Fruit fly (Drosophila melanogaster) whole organism, embryonic: ENCODE data around the gene PGRP-LF.

Source experiments
- Adf1 ChIP-seq: fragments of 200-800 bp; sonication (Bioruptor generic); IDR thresholded peaks from 2 replicates; pipeline ENCODE4 v1.3.6; 2022; ENCODE audit warnings: missing biosample characterization, missing genetic modification characterization
- CG10274 ChIP-seq: fragments of 200-800 bp; sonication (Bioruptor generic); optimal IDR thresholded peaks from 3 replicates; lab custom pipeline; 2017; ENCODE audit warnings: missing biosample characterization, mild to moderate bottlenecking, missing genetic modification characterization
- CG10366 ChIP-seq: fragments of 200-800 bp; sonication (Bioruptor generic); IDR thresholded peaks from 2 replicates; pipeline ENCODE4 v1.3.6; 2022; ENCODE audit warnings: missing biosample characterization, missing genetic modification characterization
- CG11247 ChIP-seq: fragments of 200-800 bp; sonication (Bioruptor generic); IDR thresholded peaks from 2 replicates; pipeline ENCODE4 v1.3.6; 2022; ENCODE audit warnings: missing biosample characterization, missing genetic modification characterization
- CG13296 ChIP-seq: fragments of 200-800 bp; sonication (Bioruptor generic); optimal IDR thresholded peaks from 3 replicates; lab custom pipeline; 2018; ENCODE audit warnings: missing biosample characterization, mild to moderate bottlenecking, missing genetic modification characterization
- CG13894 ChIP-seq: fragments of 200-800 bp; sonication (Bioruptor generic); optimal IDR thresholded peaks from 3 replicates; lab custom pipeline; 2018; ENCODE audit warnings: missing biosample characterization, mild to moderate bottlenecking, missing genetic modification characterization, moderate library complexity
- CG1602 ChIP-seq: fragments of 200-800 bp; sonication (Bioruptor generic); optimal IDR thresholded peaks from 3 replicates; lab custom pipeline; 2016; ENCODE audit warnings: missing biosample characterization, missing genetic modification characterization
- CG16813 ChIP-seq: fragments of 200-800 bp; sonication (Bioruptor generic); IDR thresholded peaks from 3 replicates; pipeline ENCODE4 v1.3.6; 2022; ENCODE audit warnings: missing biosample characterization, missing genetic modification characterization; ENCODE audit not compliant: partially characterized antibody
- CG16863 ChIP-seq: fragments of 200-800 bp; sonication (Bioruptor generic); optimal IDR thresholded peaks from 3 replicates; lab custom pipeline; 2016; ENCODE audit warnings: missing biosample characterization, missing genetic modification characterization
- CG17328 ChIP-seq: fragments of 200-800 bp; sonication (Bioruptor generic); IDR thresholded peaks from 2 replicates; pipeline ENCODE4 v1.3.6; 2022; ENCODE audit warnings: missing biosample characterization, missing genetic modification characterization
- CG17568 ChIP-seq: fragments of 200-800 bp; sonication (Bioruptor generic); optimal IDR thresholded peaks from 2 replicates; lab custom pipeline; 2018; ENCODE audit warnings: missing biosample characterization, mild to moderate bottlenecking, missing genetic modification characterization, moderate library complexity
- CG17912 ChIP-seq: fragments of 200-800 bp; sonication (Bioruptor generic); optimal IDR thresholded peaks from 2 replicates; lab custom pipeline; 2018; ENCODE audit warnings: missing biosample characterization, mild to moderate bottlenecking, missing genetic modification characterization
- CG2202 ChIP-seq: fragments of 200-800 bp; sonication (Bioruptor generic); optimal IDR thresholded peaks from 2 replicates; lab custom pipeline; 2018; ENCODE audit warnings: missing biosample characterization, mild to moderate bottlenecking, missing genetic modification characterization
- CG31365 ChIP-seq: fragments of 200-800 bp; sonication (Bioruptor generic); optimal IDR thresholded peaks from 2 replicates; lab custom pipeline; 2018; ENCODE audit warnings: missing biosample characterization, mild to moderate bottlenecking, missing genetic modification characterization
- CG31388 ChIP-seq: fragments of 200-800 bp; sonication (Bioruptor generic); optimal IDR thresholded peaks from 2 replicates; lab custom pipeline; 2016; ENCODE audit warnings: missing biosample characterization, missing genetic modification characterization
- CG33557 ChIP-seq: fragments of 200-800 bp; sonication (Bioruptor generic); optimal IDR thresholded peaks from 2 replicates; lab custom pipeline; 2019; ENCODE audit warnings: missing biosample characterization, mild to moderate bottlenecking, missing genetic modification characterization, moderate library complexity
- CG34422 ChIP-seq: fragments of 200-800 bp; sonication (Bioruptor generic); IDR thresholded peaks from 3 replicates; pipeline ENCODE4 v1.3.6; 2022; ENCODE audit warnings: missing biosample characterization, missing genetic modification characterization
- CG42726 ChIP-seq: fragments of 200-800 bp; sonication (Bioruptor generic); IDR thresholded peaks from 2 replicates; pipeline ENCODE4 v1.3.6; 2022; ENCODE audit warnings: missing biosample characterization, missing genetic modification characterization; ENCODE audit not compliant: partially characterized antibody
- CG6654 ChIP-seq: fragments of 200-800 bp; sonication (Bioruptor generic); optimal IDR thresholded peaks from 2 replicates; lab custom pipeline; 2017; ENCODE audit warnings: missing biosample characterization, mild to moderate bottlenecking, missing genetic modification characterization
- CG7987 ChIP-seq: fragments of 200-800 bp; sonication (Bioruptor generic); optimal IDR thresholded peaks from 2 replicates; lab custom pipeline; 2018; ENCODE audit warnings: missing biosample characterization, mild to moderate bottlenecking, missing genetic modification characterization, moderate library complexity
- CG8765 ChIP-seq: fragments of 200-800 bp; sonication (Bioruptor generic); IDR thresholded peaks from 2 replicates; pipeline ENCODE4 v1.3.6; 2022; ENCODE audit warnings: missing biosample characterization, missing genetic modification characterization
- Chrac-16 ChIP-seq: fragments of 200-800 bp; sonication (Bioruptor generic); optimal IDR thresholded peaks from 3 replicates; lab custom pipeline; 2016; ENCODE audit warnings: missing biosample characterization, missing genetic modification characterization
- D ChIP-seq, 2 experiments: fragments of 200-800 bp in 1 of 2; fragments of >200 bp in 1 of 2; sonication (Bioruptor generic) in 1 of 2; optimal IDR thresholded peaks; 2 replicates in 1 of 2; 3 replicates in 1 of 2; lab custom pipeline; 2017; ENCODE audit warnings: mild to moderate bottlenecking in 1 of 2, missing biosample characterization in 1 of 2, missing genetic modification characterization in 1 of 2, missing genetic modification reagents in 1 of 2
- Deaf1 ChIP-seq: fragments of 200-800 bp; optimal IDR thresholded peaks from 3 replicates; lab custom pipeline; 2019; ENCODE audit warnings: missing biosample characterization, mild to moderate bottlenecking, missing genetic modification characterization, moderate library complexity
- Fer3 ChIP-seq: fragments of 200-800 bp; sonication (Bioruptor generic); optimal IDR thresholded peaks from 2 replicates; lab custom pipeline; 2018; ENCODE audit warnings: missing biosample characterization, mild to moderate bottlenecking, missing genetic modification characterization, moderate library complexity
- GATAe ChIP-seq: fragments of 200-800 bp; sonication (Bioruptor generic); conservative IDR thresholded peaks from 2 replicates; pipeline ENCODE4 v1.3.6; 2022; ENCODE audit warnings: missing biosample characterization, missing genetic modification characterization
- Gsc ChIP-seq: fragments of 200-800 bp; sonication (Bioruptor generic); IDR thresholded peaks from 2 replicates; pipeline ENCODE4 v1.3.6; 2022; ENCODE audit warnings: missing biosample characterization, missing genetic modification characterization
- Hmx ChIP-seq: fragments of 200-800 bp; sonication (Bioruptor generic); optimal IDR thresholded peaks from 2 replicates; lab custom pipeline; 2016; ENCODE audit warnings: missing biosample characterization, missing genetic modification characterization
- NC2β ChIP-seq: fragments of 200-800 bp; sonication (Bioruptor generic); optimal IDR thresholded peaks from 2 replicates; lab custom pipeline; 2016; ENCODE audit warnings: missing biosample characterization, missing genetic modification characterization
- Neu2 ChIP-seq: fragments of 200-800 bp; sonication (Bioruptor generic); optimal IDR thresholded peaks from 3 replicates; lab custom pipeline; 2016; ENCODE audit warnings: missing biosample characterization, missing genetic modification characterization, borderline replicate concordance
- Oaz ChIP-seq: fragments of 200-800 bp; sonication (Bioruptor generic); IDR thresholded peaks from 2 replicates; pipeline ENCODE4 v1.3.6; 2022; ENCODE audit warnings: missing biosample characterization, missing genetic modification characterization
- Ravus ChIP-seq: fragments of 200-800 bp; sonication (Bioruptor generic); IDR thresholded peaks from 2 replicates; pipeline ENCODE4 v1.3.6; 2022; ENCODE audit warnings: missing biosample characterization, missing genetic modification characterization
- Spps ChIP-seq: fragments of 200-800 bp; sonication (Bioruptor generic); optimal IDR thresholded peaks from 2 replicates; lab custom pipeline; 2018; ENCODE audit warnings: missing biosample characterization, mild to moderate bottlenecking, missing genetic modification characterization
- YL-1 ChIP-seq: fragments of 200-800 bp; sonication (Bioruptor generic); optimal IDR thresholded peaks from 3 replicates; lab custom pipeline; 2017; ENCODE audit warnings: missing biosample characterization, mild to moderate bottlenecking, missing genetic modification characterization
- bigmax ChIP-seq: fragments of 200-800 bp; sonication (Bioruptor generic); optimal IDR thresholded peaks from 2 replicates; lab custom pipeline; 2018; ENCODE audit warnings: missing biosample characterization, mild to moderate bottlenecking, missing genetic modification characterization
- chn ChIP-seq: fragments of 200-800 bp; sonication (Bioruptor generic); optimal IDR thresholded peaks from 2 replicates; lab custom pipeline; 2016; ENCODE audit warnings: missing biosample characterization, missing genetic modification characterization
- dysf ChIP-seq: fragments of 200-800 bp; sonication (Bioruptor generic); IDR thresholded peaks from 3 replicates; pipeline ENCODE4 v1.3.6; 2022; ENCODE audit warnings: missing biosample characterization, missing genetic modification characterization
- esg ChIP-seq: fragments of 200-800 bp; sonication (Bioruptor generic); conservative IDR thresholded peaks from 2 replicates; pipeline ENCODE4 v1.3.6; 2022; ENCODE audit warnings: missing biosample characterization, missing genetic modification characterization
- eve ChIP-seq, 2 experiments: fragments of >200 bp; optimal IDR thresholded peaks; 2 replicates each; lab custom pipeline; 2017; ENCODE audit warnings: missing biosample characterization in 2 of 2, missing genetic modification characterization in 2 of 2
- gcm2 ChIP-seq: fragments of 200-800 bp; sonication (Bioruptor generic); optimal IDR thresholded peaks from 2 replicates; lab custom pipeline; 2016; ENCODE audit warnings: missing biosample characterization, missing genetic modification characterization
- lola ChIP-seq, 3 experiments: fragments of >200 bp in 2 of 3; fragments of 200-800 bp in 1 of 3; sonication (Bioruptor generic) in 1 of 3; optimal IDR thresholded peaks; 2 replicates each; lab custom pipeline; 2017 to 2019; ENCODE audit warnings: missing biosample characterization in 3 of 3, missing genetic modification characterization in 3 of 3, mild to moderate bottlenecking in 1 of 3, moderate library complexity in 1 of 3
- lov ChIP-seq, 2 experiments: fragments of 200-800 bp in 1 of 2; fragments of >200 bp in 1 of 2; sonication (Bioruptor generic) in 1 of 2; IDR thresholded peaks in 1 of 2; optimal IDR thresholded peaks in 1 of 2; 2 replicates in 1 of 2; 3 replicates in 1 of 2; pipeline versions ENCODE4 v1.3.6 to Lab custom; 2017 to 2022; ENCODE audit warnings: missing biosample characterization in 1 of 2, missing genetic modification characterization in 1 of 2
- mam ChIP-seq: fragments of 200-800 bp; sonication (Bioruptor generic); optimal IDR thresholded peaks from 3 replicates; lab custom pipeline; 2016; ENCODE audit warnings: missing biosample characterization, missing genetic modification characterization
- otp ChIP-seq: fragments of 200-800 bp; sonication (Bioruptor generic); IDR thresholded peaks from 3 replicates; pipeline ENCODE4, ENCODE4 v1.3.6; 2022; ENCODE audit warnings: missing biosample characterization, missing genetic modification characterization
- peb ChIP-seq: fragments of 200-800 bp; sonication (Bioruptor generic); IDR thresholded peaks from 2 replicates; pipeline ENCODE4 v1.3.6; 2022; ENCODE audit warnings: missing biosample characterization, missing genetic modification characterization
- psq ChIP-seq: fragments of 200-800 bp; sonication (Bioruptor generic); optimal IDR thresholded peaks from 2 replicates; lab custom pipeline; 2017; ENCODE audit warnings: missing biosample characterization, missing genetic modification characterization
- repo ChIP-seq: fragments of 200-800 bp; sonication (Bioruptor generic); optimal IDR thresholded peaks from 2 replicates; lab custom pipeline; 2016; ENCODE audit warnings: missing biosample characterization, missing genetic modification characterization
- wek ChIP-seq: fragments of 200-800 bp; sonication (Bioruptor generic); optimal IDR thresholded peaks from 3 replicates; lab custom pipeline; 2018; ENCODE audit warnings: missing biosample characterization, mild to moderate bottlenecking, missing genetic modification characterization, moderate library complexity
- z ChIP-seq: fragments of 200-800 bp; sonication (Bioruptor generic); IDR thresholded peaks from 3 replicates; pipeline ENCODE4 v1.3.6; 2022; ENCODE audit warnings: missing biosample characterization, missing genetic modification characterization

The PGRP-LF gene

DNA sequence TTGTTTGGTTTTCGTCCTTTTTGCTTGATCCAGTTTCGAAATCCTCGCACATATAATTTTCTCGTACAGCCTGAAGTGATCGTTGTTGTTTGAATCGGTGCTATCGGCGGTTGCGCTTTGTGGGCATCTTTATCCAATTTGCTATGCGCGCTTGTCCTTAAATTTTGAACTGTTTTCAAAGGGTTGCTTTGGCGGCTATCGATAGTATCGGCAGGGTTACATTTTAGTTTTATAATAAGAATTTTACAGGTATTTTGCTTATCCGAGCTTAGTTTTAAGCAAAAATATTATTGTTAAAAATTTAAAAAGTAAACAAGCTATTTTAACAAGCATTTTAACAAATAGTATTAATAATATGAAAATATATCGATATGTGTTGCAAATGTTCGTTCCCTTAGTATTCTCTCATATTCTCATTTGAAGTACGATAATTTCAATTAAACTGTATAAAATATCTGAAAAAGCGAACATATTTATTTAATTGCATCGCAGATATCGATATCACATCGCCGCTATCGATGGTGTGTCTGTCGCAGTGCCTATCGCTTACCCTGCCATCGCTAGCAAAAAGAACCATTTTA lies 17.5 kb downstream of the PGRP-LF start, which contains the start of the genes Klp67A and CG4452 (continued):
- TF ChIP-seq D (optimal IDR thresholded peaks at IDR 0.05; lab: Kevin White, UChicago) (no peak), D (GFP tag; optimal IDR thresholded peaks at IDR 0.05; lab: Kevin White, UChicago) (no peak), Spps (peak; percentile 27), Chrac-16 (GFP tag; lab: Kevin White, UChicago) (no peak), Fer3 (tag; lab: Kevin White, UChicago) (peak; percentile 5), CG7987 (GFP tag; lab: Kevin White, UChicago) (no peak), wek (no peak), GATAe (no peak), CG17912 (GFP tag; lab: Kevin White, UChicago) (no peak), Adf1 (GFP tag; lab: Robert Waterston, UW) (no peak; the same call in 1 of the 2 replicates), CG2202 (tag; lab: Kevin White, UChicago) (no peak), lola (GFP tag; optimal IDR thresholded peaks at IDR 0.05; lab: Kevin White, UChicago) (peak in 1 of 3 experiments; percentile 56), NC2β (GFP tag; lab: Kevin White, UChicago) (no peak), otp (GFP tag; lab: Robert Waterston, UW) (no peak), Gsc (GFP tag; lab: Robert Waterston, UW) (no peak), CG31365 (no peak), z (GFP tag; lab: Robert Waterston, UW) (no peak), CG16813 (GFP tag; lab: Robert Waterston, UW) (peak; percentile 95), bigmax (GFP tag; lab: Kevin White, UChicago) (no peak), gcm2 (no peak), chn (GFP tag; lab: Kevin White, UChicago) (no peak), YL-1 (GFP tag; lab: Kevin White, UChicago) (peak; percentile 39), lov (optimal IDR thresholded peaks at IDR 0.05; lab: Kevin White, UChicago) (no peak), lov (GFP tag; IDR thresholded peaks at IDR 0.05; lab: Robert Waterston, UW) (no peak), CG33557 (GFP tag; lab: Kevin White, UChicago) (peak; percentile 55), Neu2 (GFP tag; lab: Kevin White, UChicago) (no peak), CG11247 (GFP tag; lab: Robert Waterston, UW) (no peak), CG10274 (no peak), CG16863 (GFP tag; lab: Kevin White, UChicago) (no peak), CG1602 (GFP tag; lab: Kevin White, UChicago) (peak; percentile 34), Deaf1 (no peak), peb (no peak), CG10366 (GFP tag; lab: Robert Waterston, UW) (no peak), CG17568 (no peak), CG34422 (GFP tag; lab: Robert Waterston, UW) (no peak), Hmx (GFP tag; lab: Kevin White, UChicago) (no peak), mam (peak; percentile 22), CG17328 (GFP tag; lab: Robert Waterston, UW) (no peak), Oaz (GFP tag; lab: Robert Waterston, UW) (no peak), psq (GFP tag; lab: Kevin White, UChicago) (peak; percentile 99), CG6654 (no peak), CG13296 (GFP tag; lab: Kevin White, UChicago) (peak; percentile 17), dysf (GFP tag; lab: Robert Waterston, UW) (peak; percentile 34; the same call in 2 of the 3 replicates), repo (GFP tag; lab: Kevin White, UChicago) (no peak), CG8765 (GFP tag; lab: Robert Waterston, UW) (no peak), CG31388 (GFP tag; lab: Kevin White, UChicago) (no peak), eve (GFP tag; optimal IDR thresholded peaks at IDR 0.05; lab: Kevin White, UChicago) (no peak), Ravus (GFP tag; lab: Robert Waterston, UW) (no peak), CG42726 (GFP tag; lab: Robert Waterston, UW) (peak; percentile 56), CG13894 (tag; lab: Kevin White, UChicago) (peak; percentile 32), esg (GFP tag; lab: Robert Waterston, UW) (0 out of 2 replicates have a peak, but pooled peaks have one; percentile 12)
